Worm (Caenorhabditis elegans) whole organism, L1 larva: ENCODE results near the gene paa-1.

Experiments
- ama-1 ChIP-seq: fragments of 150-350 bp; optimal IDR thresholded peaks from 2 replicates; lab custom pipeline; 2014
- lin-39 ChIP-seq: fragments of 150-350 bp; optimal IDR thresholded peaks from 2 replicates; lab custom pipeline; 2014; ENCODE audit warnings: missing biosample characterization, missing genetic modification reagents, missing genetic modification characterization
- lsy-2 ChIP-seq, 2 experiments: fragments of 150-350 bp; optimal IDR thresholded peaks; 2 replicates each; lab custom pipeline; 2014; ENCODE audit warnings: missing biosample characterization in 2 of 2, missing genetic modification characterization in 2 of 2
- nhr-28 ChIP-seq: fragments of 150-350 bp; optimal IDR thresholded peaks from 2 replicates; lab custom pipeline; 2014; ENCODE audit warnings: missing biosample characterization, missing genetic modification characterization
- skn-1 ChIP-seq: fragments of 150-350 bp; optimal IDR thresholded peaks from 2 replicates; lab custom pipeline; 2014; ENCODE audit warnings: missing biosample characterization, missing genetic modification characterization
- unc-98 ChIP-seq: fragments of 200-800 bp; sonication (Bioruptor generic); IDR thresholded peaks from 2 replicates; pipeline ENCODE4 v1.3.6; 2022; ENCODE audit warnings: missing genetic modification characterization, missing compliant biosample characterization
- ztf-11 ChIP-seq, 2 experiments: sonication (generic microtip); optimal IDR thresholded peaks; 2 replicates each; lab custom pipeline; 2016 to 2017; ENCODE audit warnings: missing genetic modification characterization in 2 of 2, missing biosample characterization in 1 of 2, missing compliant biosample characterization in 1 of 2

- no peak for TF ChIP-seq lsy-2 (tag; optimal IDR thresholded peaks at IDR 0.05; lab: Kevin White, UChicago)
- no peak for TF ChIP-seq ama-1 (lab: Kevin White, UChicago)
- TF ChIP-seq ztf-11 (tag; optimal IDR thresholded peaks at IDR 0.05; lab: Kevin White, UChicago): peak in 1 of 2 experiments; percentile 10
- TF ChIP-seq lin-39 (tag; lab: Kevin White, UChicago): no peak
- TF ChIP-seq skn-1 (tag; lab: Kevin White, UChicago): no peak
- TF ChIP-seq unc-98 (GFP tag; lab: Robert Waterston, UW): no peak
- TF ChIP-seq nhr-28: no peak
These were observed 49.4 kb downstream of the paa-1 start for ce11 chrIII:5499942-5500341.
